Worm (Caenorhabditis elegans): ENCODE results near the gene irld-27.

DNA sequence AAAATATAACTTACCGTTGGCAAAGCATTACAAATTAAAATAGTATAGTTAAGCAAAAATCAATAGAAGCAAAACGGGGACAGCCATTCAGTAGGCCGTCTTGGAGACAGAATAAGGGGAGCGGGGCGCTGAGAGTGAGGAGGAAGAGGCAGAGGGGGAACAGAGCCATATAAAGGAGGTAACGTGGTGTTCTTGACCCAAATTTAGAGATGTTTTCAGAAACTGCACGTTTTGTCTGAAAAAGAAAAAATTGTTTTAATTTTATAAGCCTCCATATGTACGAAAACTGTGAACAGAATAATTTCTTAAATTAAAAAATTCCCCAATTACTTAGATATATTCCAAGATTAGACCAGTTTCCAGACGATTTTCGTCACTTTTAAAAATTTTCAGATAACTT is 18.7 kb upstream of the irld-27 start, which contains the start of gene F39E9.6:
- no peak for TF ChIP-seq somi-1 (GFP tag; optimal IDR thresholded peaks at IDR 0.05)
- TF ChIP-seq ama-1 (optimal IDR thresholded peaks at IDR 0.05): no peak
- no peak for TF ChIP-seq ama-1 (GFP tag; optimal IDR thresholded peaks at IDR 0.05)
- no peak for TF ChIP-seq snpc-1.3 (tag; optimal IDR thresholded peaks at IDR 0.05; ENCODE audit: insufficient read depth)
- TF ChIP-seq tlf-1 (GFP tag; optimal IDR thresholded peaks at IDR 0.05): no peak

Measured in whole organism, young adult.